Worm (Caenorhabditis elegans) whole organism, dauer: ENCODE results near the gene Y71H2AM.20.

Source experiments
- unc-62 ChIP-seq: sonication (generic microtip); optimal IDR thresholded peaks from 2 replicates; lab custom pipeline; 2017; ENCODE audit warnings: missing biosample characterization, missing genetic modification reagents, missing genetic modification characterization

Gene Y71H2AM.20

ce11 chrIII:2794057-2794456 lies 8.3 kb upstream of the Y71H2AM.20 start:
- no peak for TF ChIP-seq unc-62 (GFP tag; lab: Kevin White, UChicago)

- no peak for TF ChIP-seq unc-62 (GFP tag; lab: Kevin White, UChicago)
Observed at ce11 chrIII:2787979-2788491, 2.3 kb upstream of the Y71H2AM.20 start, which contains the start of gene tbcc-1. tbcc-1 (plus strand) TSS chrIII:2788441.

DNA sequence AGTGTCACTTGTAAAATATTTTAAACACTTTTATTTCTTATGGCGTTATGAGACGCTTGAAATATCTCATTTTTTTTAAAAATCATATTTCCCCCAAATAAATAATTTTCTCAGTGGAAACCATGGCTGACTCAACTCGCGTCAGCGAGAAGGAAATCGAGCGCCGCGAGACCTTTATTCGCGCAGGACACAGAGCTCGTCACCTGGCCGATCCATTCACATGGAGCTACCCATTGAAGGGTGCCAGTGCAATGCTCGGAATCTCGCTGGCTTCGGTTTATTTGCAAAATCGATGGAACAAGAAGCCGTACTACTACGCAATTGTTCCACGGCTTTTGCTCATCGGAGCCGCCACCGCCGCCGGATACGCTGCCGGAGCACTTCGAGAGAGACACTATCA lies 992 bp upstream of the Y71H2AM.20 start, which contains the start of gene nduc-2:
nduc-2 (plus strand) TSS at position 113 of the 400 bp plus-strand sequence.
- no peak for TF ChIP-seq unc-62 (GFP tag; lab: Kevin White, UChicago)

- TF ChIP-seq unc-62 (GFP tag; lab: Kevin White, UChicago) = no peak
Observed at ce11 chrIII:2781833-2782232, 3.9 kb downstream of the Y71H2AM.20 start.

DNA sequence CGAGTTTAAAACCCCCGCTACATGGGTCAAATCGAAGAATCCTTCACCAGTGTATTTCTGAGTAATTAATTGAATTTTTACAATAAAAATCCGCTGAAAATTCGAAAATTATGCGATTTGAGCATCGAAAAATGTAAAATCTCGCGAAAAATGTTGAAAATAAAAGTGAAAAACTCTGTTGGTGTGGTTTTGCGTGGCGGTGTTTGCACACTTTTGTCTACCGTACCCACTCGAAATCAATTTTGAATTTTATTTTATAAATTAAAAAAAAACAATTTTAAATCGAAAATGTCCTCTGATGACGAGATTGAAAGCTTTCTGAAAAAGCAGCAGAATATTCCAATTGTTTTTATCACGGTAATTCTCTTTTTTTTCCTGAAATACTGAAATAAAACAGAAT lies 5.0 kb downstream of the Y71H2AM.20 start, which contains the start of gene Y71H2AM.6:
Y71H2AM.6 (plus strand) TSS at position 264 of the 400 bp plus-strand sequence.
- TF ChIP-seq unc-62 (GFP tag; lab: Kevin White, UChicago) = no peak

ce11 chrIII:2780283-2780682 lies 5.5 kb downstream of the Y71H2AM.20 start:
- no peak for TF ChIP-seq unc-62 (GFP tag; lab: Kevin White, UChicago)

- no peak for TF ChIP-seq unc-62 (GFP tag; lab: Kevin White, UChicago)
Observed at ce11 chrIII:2778655-2779054, 7.1 kb downstream of the Y71H2AM.20 start, which contains the start of gene laf-1. laf-1 (minus strand) TSS chrIII:2779053.

DNA sequence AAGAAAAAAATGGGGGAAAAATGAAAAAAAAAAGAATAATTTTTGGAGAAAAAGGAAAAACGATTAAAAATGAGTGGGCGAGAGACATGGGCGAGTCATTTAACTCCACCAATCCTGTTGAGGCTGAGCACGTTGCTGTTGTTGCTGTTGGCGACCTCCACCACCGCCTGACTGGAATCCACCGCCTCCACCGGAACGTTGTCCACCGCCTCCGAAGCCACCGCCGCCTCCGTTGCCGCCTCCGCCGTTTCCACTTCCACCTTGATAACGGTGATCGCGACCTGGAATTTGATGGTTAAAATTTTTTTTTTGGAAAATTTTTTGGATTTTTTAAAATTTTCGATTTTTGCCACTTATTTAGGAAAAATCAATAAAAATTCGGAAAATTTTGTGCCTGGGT lies 15.0 kb downstream of the Y71H2AM.20 start:
- no peak for TF ChIP-seq unc-62 (GFP tag; lab: Kevin White, UChicago)

ce11 chrIII:2769078-2769477 lies 16.7 kb downstream of the Y71H2AM.20 start:
- TF ChIP-seq unc-62 (GFP tag; lab: Kevin White, UChicago) = no peak

DNA sequence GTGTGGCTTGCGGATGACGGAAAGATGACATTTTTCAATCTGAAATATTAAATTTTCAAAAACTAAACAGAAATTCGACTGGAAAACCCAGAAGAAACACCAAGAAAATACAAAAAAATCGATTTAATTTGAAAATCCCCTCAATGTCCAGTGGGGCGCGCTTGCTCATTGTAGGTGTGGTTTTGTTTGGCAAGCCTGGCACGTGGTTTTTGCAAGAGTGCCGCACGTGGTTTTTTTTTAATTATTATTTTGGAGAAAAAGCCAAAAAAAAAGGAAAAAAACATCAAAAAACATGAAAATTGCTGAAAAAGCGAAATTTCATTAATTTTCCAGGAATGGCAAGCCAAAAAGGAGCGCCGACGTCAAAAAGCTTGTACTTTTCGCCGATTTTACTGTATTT lies 17.1 kb downstream of the Y71H2AM.20 start, which contains the start of gene swsn-3:
swsn-3 (minus strand) TSS at position 45 of the 400 bp plus-strand sequence.
- TF ChIP-seq unc-62 (GFP tag; lab: Kevin White, UChicago) = no peak

DNA sequence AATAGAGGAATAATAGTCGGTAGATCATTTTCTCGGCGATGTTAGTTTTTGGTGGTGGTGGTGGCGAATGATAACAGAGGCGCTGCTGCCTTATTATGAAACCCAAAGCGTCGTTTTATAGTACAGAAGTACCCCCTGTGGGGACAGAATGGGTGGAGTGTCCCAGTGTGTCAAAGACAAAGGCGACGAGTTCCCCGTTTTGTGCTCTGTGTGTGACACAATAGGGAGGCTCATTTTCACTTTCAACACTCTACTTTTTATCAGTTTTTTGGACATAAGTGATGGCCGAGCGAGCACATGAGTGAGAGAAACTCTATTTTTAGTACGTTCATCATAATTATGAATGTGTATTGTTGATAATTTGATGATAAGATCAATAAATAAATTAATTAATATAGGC lies 25.0 kb downstream of the Y71H2AM.20 start, which contains the start of gene pho-9:
pho-9 (minus strand) TSS at position 91 of the 400 bp plus-strand sequence.
- no peak for TF ChIP-seq unc-62 (GFP tag; lab: Kevin White, UChicago)

DNA sequence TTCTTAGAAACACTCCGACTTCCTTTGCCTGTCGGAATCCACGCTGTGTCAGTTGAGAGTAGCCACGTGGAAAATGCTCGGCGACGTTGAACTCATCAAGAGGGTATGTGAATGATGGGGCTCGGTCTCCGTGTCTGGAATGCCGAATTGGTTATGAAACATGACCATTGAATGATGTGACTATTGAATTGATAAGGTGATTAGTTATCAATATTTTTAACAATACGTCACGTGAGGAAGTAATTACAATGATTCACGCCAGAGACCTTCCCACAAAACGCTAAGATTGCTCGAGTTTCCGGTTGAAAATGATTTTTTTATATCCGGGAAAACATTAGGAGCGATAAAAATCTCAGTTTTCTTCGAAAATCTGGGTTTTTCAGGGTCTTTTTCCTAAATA lies 26.4 kb downstream of the Y71H2AM.20 start:
- no peak for TF ChIP-seq unc-62 (GFP tag; lab: Kevin White, UChicago)

- TF ChIP-seq unc-62 (GFP tag; lab: Kevin White, UChicago) = no peak
Observed at ce11 chrIII:2758092-2758491, 27.7 kb downstream of the Y71H2AM.20 start.

- TF ChIP-seq unc-62 (GFP tag; lab: Kevin White, UChicago) = no peak
Observed at ce11 chrIII:2757478-2757877, 28.3 kb downstream of the Y71H2AM.20 start.

DNA sequence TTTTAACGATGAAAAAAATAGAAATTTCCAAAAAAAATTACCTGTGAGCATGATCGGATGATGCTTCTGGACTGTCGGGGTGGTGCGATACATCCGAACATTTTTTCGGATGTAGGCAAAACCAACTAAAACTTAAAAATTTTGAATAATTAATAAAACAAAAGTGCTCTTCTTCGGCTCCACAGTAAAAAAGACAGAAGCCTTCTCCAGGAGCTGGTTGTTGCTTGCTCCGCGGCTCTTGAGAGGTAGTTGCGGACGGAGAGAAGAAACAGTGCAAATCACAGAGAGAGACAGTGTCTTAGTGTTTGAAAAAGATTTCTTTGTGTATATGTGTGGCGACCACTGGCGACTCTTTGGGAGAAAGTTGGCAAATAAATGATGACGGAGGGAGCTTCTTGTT lies 29.5 kb downstream of the Y71H2AM.20 start, which contains the start of gene gldi-9:
gldi-9 (minus strand) TSS at position 101 of the 400 bp plus-strand sequence.
- TF ChIP-seq unc-62 (GFP tag; lab: Kevin White, UChicago) = no peak

DNA sequence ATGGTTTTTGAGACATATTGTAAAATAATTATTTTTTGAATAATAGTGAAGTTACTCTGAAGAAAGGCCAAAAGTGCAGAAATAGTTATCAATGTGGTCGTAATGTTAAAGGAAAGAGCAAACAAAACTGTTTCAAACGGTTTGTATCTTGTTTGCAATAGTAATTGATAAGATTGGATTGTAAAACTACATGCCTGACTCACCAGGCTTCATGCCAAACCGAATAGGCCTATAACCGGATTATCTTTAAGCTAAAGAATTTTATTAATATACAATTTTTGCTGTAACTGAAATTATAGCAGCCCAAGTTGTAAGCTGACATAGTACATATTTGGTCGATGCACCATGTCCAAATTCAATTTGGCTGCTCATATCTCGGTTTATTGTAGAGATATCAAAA lies 39.2 kb downstream of the Y71H2AM.20 start, which contains the start of gene Y71H2AM.14:
Y71H2AM.14 (minus strand) TSS at position 101 of the 400 bp plus-strand sequence.
- TF ChIP-seq unc-62 (GFP tag; lab: Kevin White, UChicago) = no peak

DNA sequence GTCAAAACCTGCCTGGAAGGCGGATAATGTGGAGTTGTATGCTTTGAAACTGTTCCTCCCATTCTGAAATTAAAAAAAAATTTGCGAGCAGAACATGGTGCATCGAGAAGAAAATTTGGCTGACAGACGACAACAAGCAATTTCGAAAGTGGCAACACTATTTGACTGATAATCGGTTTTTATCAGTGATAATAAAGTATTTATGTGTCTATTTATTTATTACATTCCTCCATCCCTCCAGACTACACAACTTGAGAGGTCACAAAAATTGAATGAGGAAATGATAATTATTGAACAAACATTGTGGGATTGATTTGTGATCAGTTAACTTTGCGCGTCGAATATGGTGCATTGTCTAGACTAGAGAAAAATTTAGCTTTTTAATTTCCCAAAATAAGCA lies 46.3 kb downstream of the Y71H2AM.20 start, which contains the start of gene cest-25:
cest-25 (minus strand) TSS at position 63 of the 400 bp plus-strand sequence.
- no peak for TF ChIP-seq unc-62 (GFP tag; lab: Kevin White, UChicago)
